Worm (Caenorhabditis elegans): ENCODE results near the gene cpz-2.

ce11 chrV:13369663-13370062 lies 11.3 kb upstream of the cpz-2 start:
- TF ChIP-seq W03F9.2 (tag; optimal IDR thresholded peaks at IDR 0.05): no peak
- no peak for TF ChIP-seq dao-5 (tag; optimal IDR thresholded peaks at IDR 0.05)

Measured in whole organism, L4/young adult.